Fruit fly (Drosophila melanogaster) S2 (cell line): ENCODE measurements around the gene Hinfp.

Source experiments
- CG8478 ChIP-seq: fragments of >200 bp; optimal IDR thresholded peaks from 2 replicates; lab custom pipeline; 2018
- CTCF ChIP-seq, 2 experiments: fragments of >200 bp; optimal IDR thresholded peaks; 2 replicates each; lab custom pipeline; 2018

dm6 chrX:646395-647009 lies 21.2 kb downstream of the Hinfp start:
- TF ChIP-seq CG8478 (lab: Kevin White, UChicago): no peak
- no peak for TF ChIP-seq CTCF (optimal IDR thresholded peaks at IDR 0.05; lab: Kevin White, UChicago)
